Fruit fly (Drosophila melanogaster) whole organism, prepupa: ENCODE results near the gene CG31013.

Experiments
- Blimp-1 ChIP-seq: fragments of 200-800 bp; sonication (Bioruptor generic); optimal IDR thresholded peaks from 3 replicates; lab custom pipeline; 2017; ENCODE audit warnings: missing biosample characterization, missing genetic modification characterization, mild to moderate bottlenecking, moderate library complexity, missing genetic modification reagents
- CG10669 ChIP-seq: fragments of 200-800 bp; sonication (Bioruptor generic); optimal IDR thresholded peaks from 3 replicates; lab custom pipeline; 2018; ENCODE audit warnings: missing biosample characterization, mild to moderate bottlenecking, missing genetic modification characterization, moderate library complexity
- CG11294 ChIP-seq: fragments of 200-800 bp; sonication (Bioruptor generic); IDR thresholded peaks from 2 replicates; pipeline ENCODE4 v1.3.6; 2022; ENCODE audit warnings: missing biosample characterization, missing genetic modification characterization
- CG11902 ChIP-seq: fragments of 200-800 bp; sonication (Bioruptor generic); optimal IDR thresholded peaks from 3 replicates; lab custom pipeline; 2016; ENCODE audit warnings: missing biosample characterization, missing genetic modification characterization
- CG16779 ChIP-seq: fragments of 200-800 bp; sonication (Bioruptor generic); optimal IDR thresholded peaks from 3 replicates; lab custom pipeline; 2017; ENCODE audit warnings: missing biosample characterization, mild to moderate bottlenecking, missing genetic modification characterization
- CG31627 ChIP-seq: fragments of 200-800 bp; sonication (Bioruptor generic); optimal IDR thresholded peaks from 3 replicates; lab custom pipeline; 2016; ENCODE audit warnings: missing biosample characterization, missing genetic modification characterization
- CG32006 ChIP-seq: fragments of 200-800 bp; sonication (Bioruptor generic); optimal IDR thresholded peaks from 3 replicates; lab custom pipeline; 2017; ENCODE audit warnings: missing biosample characterization, mild to moderate bottlenecking, missing genetic modification characterization
- CG34406 ChIP-seq: fragments of 200-800 bp; sonication (Bioruptor generic); optimal IDR thresholded peaks from 3 replicates; lab custom pipeline; 2016; ENCODE audit warnings: missing biosample characterization, missing genetic modification characterization
- CG6808 ChIP-seq: fragments of 200-800 bp; sonication (Bioruptor generic); optimal IDR thresholded peaks from 3 replicates; lab custom pipeline; 2017; ENCODE audit warnings: missing biosample characterization, missing genetic modification characterization, mild to moderate bottlenecking, moderate library complexity, missing genetic modification reagents
- CG6854 ChIP-seq: fragments of 200-800 bp; sonication (Bioruptor generic); optimal IDR thresholded peaks from 2 replicates; lab custom pipeline; 2017; ENCODE audit warnings: missing biosample characterization, mild to moderate bottlenecking, missing genetic modification characterization
- CG7368 ChIP-seq: fragments of 200-800 bp; sonication (Bioruptor generic); optimal IDR thresholded peaks from 3 replicates; lab custom pipeline; 2016; ENCODE audit warnings: missing biosample characterization, missing genetic modification characterization
- CG8119 ChIP-seq: fragments of 200-800 bp; sonication (Bioruptor generic); IDR thresholded peaks from 3 replicates; pipeline ENCODE4 v1.3.6; 2022; ENCODE audit warnings: missing biosample characterization, missing genetic modification characterization
- CG8632 ChIP-seq: fragments of 200-800 bp; sonication (Bioruptor generic); optimal IDR thresholded peaks from 3 replicates; lab custom pipeline; 2016; ENCODE audit warnings: missing biosample characterization, missing genetic modification characterization
- Eip78C ChIP-seq: fragments of 200-800 bp; sonication (Bioruptor generic); peaks from one replicate; lab custom pipeline; 2016; ENCODE audit warnings: missing biosample characterization, missing genetic modification characterization
- Eip93F ChIP-seq: fragments of 200-800 bp; sonication (Bioruptor generic); optimal IDR thresholded peaks from 2 replicates; lab custom pipeline; 2016; ENCODE audit warnings: missing biosample characterization, mild to moderate bottlenecking, missing genetic modification characterization
- Ets21C ChIP-seq: fragments of 200-800 bp; sonication (Bioruptor generic); optimal IDR thresholded peaks from 3 replicates; lab custom pipeline; 2016; ENCODE audit warnings: missing biosample characterization, missing genetic modification characterization
- Ets96B ChIP-seq: fragments of 200-800 bp; optimal IDR thresholded peaks from 2 replicates; lab custom pipeline; 2019; ENCODE audit warnings: missing biosample characterization, mild to moderate bottlenecking, missing genetic modification characterization, moderate library complexity
- Hr39 ChIP-seq: fragments of 200-800 bp; sonication (Bioruptor generic); optimal IDR thresholded peaks from 2 replicates; lab custom pipeline; 2016; ENCODE audit warnings: missing biosample characterization, missing genetic modification characterization
- Hr4 ChIP-seq: fragments of 200-800 bp; sonication (Bioruptor generic); optimal IDR thresholded peaks from 3 replicates; lab custom pipeline; 2016; ENCODE audit warnings: missing biosample characterization, missing genetic modification characterization
- Lpt ChIP-seq: fragments of 200-800 bp; sonication (Bioruptor generic); optimal IDR thresholded peaks from 3 replicates; lab custom pipeline; 2016; ENCODE audit warnings: missing biosample characterization, missing genetic modification characterization
- Met ChIP-seq: fragments of 200-800 bp; sonication (Bioruptor generic); optimal IDR thresholded peaks from 3 replicates; lab custom pipeline; 2016; ENCODE audit warnings: missing biosample characterization, missing genetic modification characterization
- OdsH ChIP-seq: fragments of 200-800 bp; sonication (Bioruptor generic); optimal IDR thresholded peaks from 3 replicates; lab custom pipeline; 2016; ENCODE audit warnings: missing biosample characterization, missing genetic modification characterization
- Smox ChIP-seq: fragments of 200-800 bp; sonication (Bioruptor generic); optimal IDR thresholded peaks from 3 replicates; lab custom pipeline; 2016; ENCODE audit warnings: missing biosample characterization, missing genetic modification characterization
- Sox102F ChIP-seq: fragments of 200-800 bp; sonication (Bioruptor generic); optimal IDR thresholded peaks from 2 replicates; lab custom pipeline; 2016; ENCODE audit warnings: missing biosample characterization, mild to moderate bottlenecking, missing genetic modification characterization
- Sox15 ChIP-seq: fragments of 200-800 bp; sonication (Bioruptor generic); optimal IDR thresholded peaks from 3 replicates; lab custom pipeline; 2016; ENCODE audit warnings: missing biosample characterization, missing genetic modification characterization
- achi ChIP-seq: fragments of 200-800 bp; sonication (Bioruptor generic); optimal IDR thresholded peaks from 3 replicates; lab custom pipeline; 2016; ENCODE audit warnings: missing biosample characterization, missing genetic modification characterization
- acj6 ChIP-seq: fragments of 200-800 bp; sonication (Bioruptor generic); optimal IDR thresholded peaks from 3 replicates; lab custom pipeline; 2016; ENCODE audit warnings: missing biosample characterization, missing genetic modification characterization
- cyc ChIP-seq: fragments of 200-800 bp; sonication (Bioruptor generic); optimal IDR thresholded peaks from 3 replicates; lab custom pipeline; 2016; ENCODE audit warnings: missing biosample characterization, missing genetic modification characterization
- dsx ChIP-seq: fragments of 200-800 bp; optimal IDR thresholded peaks from 3 replicates; lab custom pipeline; 2019; ENCODE audit warnings: missing biosample characterization, mild to moderate bottlenecking, missing genetic modification characterization, moderate library complexity; ENCODE audit not compliant: poor library complexity, severe bottlenecking
- eg ChIP-seq: fragments of 200-800 bp; sonication (Bioruptor generic); IDR thresholded peaks from 3 replicates; pipeline ENCODE4 v1.3.6; 2022; ENCODE audit warnings: missing biosample characterization, missing genetic modification characterization
- fd59A ChIP-seq: fragments of 200-800 bp; sonication (Bioruptor generic); optimal IDR thresholded peaks from 2 replicates; lab custom pipeline; 2017; ENCODE audit warnings: missing biosample characterization, mild to moderate bottlenecking, missing genetic modification characterization, missing genetic modification reagents
- fd85E ChIP-seq: fragments of 200-800 bp; sonication (Bioruptor generic); optimal IDR thresholded peaks from 3 replicates; lab custom pipeline; 2016; ENCODE audit warnings: missing biosample characterization, missing genetic modification characterization
- fkh ChIP-seq: fragments of 200-800 bp; sonication (Bioruptor generic); optimal IDR thresholded peaks from 3 replicates; lab custom pipeline; 2017; ENCODE audit warnings: missing biosample characterization, mild to moderate bottlenecking, missing genetic modification characterization, moderate library complexity
- lz ChIP-seq: fragments of 200-800 bp; sonication (Bioruptor generic); optimal IDR thresholded peaks from 3 replicates; lab custom pipeline; 2016; ENCODE audit warnings: missing biosample characterization, missing genetic modification characterization
- net ChIP-seq: fragments of 200-800 bp; sonication (Bioruptor generic); optimal IDR thresholded peaks from 3 replicates; lab custom pipeline; 2016; ENCODE audit warnings: missing biosample characterization, missing genetic modification characterization
- pdm3 ChIP-seq: fragments of 200-800 bp; sonication (Bioruptor generic); optimal IDR thresholded peaks from 3 replicates; lab custom pipeline; 2016; ENCODE audit warnings: missing biosample characterization, missing genetic modification characterization
- spab ChIP-seq: fragments of 200-800 bp; sonication (Bioruptor generic); optimal IDR thresholded peaks from 2 replicates; lab custom pipeline; 2017; ENCODE audit warnings: missing biosample characterization, mild to moderate bottlenecking, missing genetic modification characterization, missing genetic modification reagents
- svp ChIP-seq: fragments of 200-800 bp; sonication (Bioruptor generic); peaks from one replicate; lab custom pipeline; 2016; ENCODE audit warnings: missing biosample characterization, missing genetic modification characterization
- vri ChIP-seq: fragments of 200-800 bp; sonication (Bioruptor generic); optimal IDR thresholded peaks from 3 replicates; lab custom pipeline; 2016; ENCODE audit warnings: missing biosample characterization, mild to moderate bottlenecking, missing genetic modification characterization

Gene CG31013

DNA sequence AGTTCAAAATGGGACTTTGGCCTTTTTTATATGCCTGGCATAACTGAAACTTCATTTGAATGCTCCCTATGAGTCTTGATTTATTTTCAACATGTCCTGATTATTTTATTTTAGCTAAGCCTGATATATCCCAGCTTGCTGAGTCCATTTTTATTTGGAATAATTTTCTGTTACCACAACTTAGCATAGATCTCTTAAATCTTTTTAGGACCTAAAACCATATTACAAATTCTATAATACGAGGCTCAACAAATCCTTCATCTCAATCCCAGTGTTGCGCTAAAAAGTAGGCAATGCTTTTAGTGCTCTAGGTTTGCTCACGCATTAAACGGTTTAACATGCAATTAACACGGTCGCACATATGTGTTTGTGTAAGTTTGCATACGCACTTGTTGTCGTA is 23.9 kb downstream of the CG31013 start, which contains the start of gene CG44954:
Gene CG44954, minus strand, starts transcription at position 101 of the 400 bp plus-strand sequence.
- TF ChIP-seq CG31627, result no peak
- no peak for TF ChIP-seq Eip78C (GFP tag; lab: Kevin White, UChicago)
- TF ChIP-seq pdm3 (GFP tag; lab: Kevin White, UChicago), result no peak
- TF ChIP-seq Ets96B (tag; lab: Kevin White, UChicago), result no peak
- TF ChIP-seq CG8119 (GFP tag; lab: Robert Waterston, UW), result no peak
- TF ChIP-seq CG8632 (GFP tag; lab: Kevin White, UChicago), result no peak
- no peak for TF ChIP-seq acj6 (GFP tag; lab: Kevin White, UChicago)
- no peak for TF ChIP-seq Eip93F (GFP tag; lab: Kevin White, UChicago)
- no peak for TF ChIP-seq CG11294 (GFP tag; lab: Robert Waterston, UW)
- no peak for TF ChIP-seq cyc (GFP tag; lab: Kevin White, UChicago)
- TF ChIP-seq, all 60 proteins: peak for 0

DNA sequence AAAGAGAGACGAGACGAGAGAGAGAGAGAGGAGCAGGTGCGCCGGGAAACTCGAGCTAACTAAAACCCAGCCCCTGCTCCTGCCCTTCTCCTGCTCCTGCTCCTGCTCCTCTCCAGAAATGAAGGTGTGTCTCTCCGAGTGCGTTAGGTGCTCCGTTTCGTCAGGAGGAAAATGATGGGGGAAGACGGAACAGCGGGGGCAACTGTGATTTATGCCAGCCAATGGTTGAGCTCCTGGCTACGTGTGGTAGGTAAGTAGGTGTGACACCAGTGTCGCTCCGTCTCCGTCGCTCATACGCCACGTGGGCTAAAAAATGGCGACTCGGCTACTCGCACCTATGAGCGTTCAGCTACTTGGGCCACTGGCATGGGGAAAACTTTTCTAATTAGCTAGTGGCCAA is 28.2 kb downstream of the CG31013 start:
- no peak for TF ChIP-seq Lpt (GFP tag; lab: Kevin White, UChicago)
- TF ChIP-seq Eip93F (GFP tag; lab: Kevin White, UChicago), result no peak
- no peak for TF ChIP-seq CG16779 (tag; lab: Kevin White, UChicago)
- TF ChIP-seq eg (GFP tag; lab: Robert Waterston, UW), result no peak
- no peak for TF ChIP-seq Blimp-1
- no peak for TF ChIP-seq Ets21C (GFP tag; lab: Kevin White, UChicago)
- TF ChIP-seq CG6808 (GFP tag; lab: Kevin White, UChicago), result no peak
- TF ChIP-seq CG7368 (GFP tag; lab: Kevin White, UChicago), result no peak
- no peak for TF ChIP-seq Ets96B (tag; lab: Kevin White, UChicago)
- no peak for TF ChIP-seq lz (GFP tag; lab: Kevin White, UChicago)
- TF ChIP-seq svp, result no peak
- no peak for TF ChIP-seq CG8632 (GFP tag; lab: Kevin White, UChicago)
- TF ChIP-seq Smox (GFP tag; lab: Kevin White, UChicago), result no peak
- no peak for TF ChIP-seq Met (GFP tag; lab: Kevin White, UChicago)
- no peak for TF ChIP-seq CG6854

DNA sequence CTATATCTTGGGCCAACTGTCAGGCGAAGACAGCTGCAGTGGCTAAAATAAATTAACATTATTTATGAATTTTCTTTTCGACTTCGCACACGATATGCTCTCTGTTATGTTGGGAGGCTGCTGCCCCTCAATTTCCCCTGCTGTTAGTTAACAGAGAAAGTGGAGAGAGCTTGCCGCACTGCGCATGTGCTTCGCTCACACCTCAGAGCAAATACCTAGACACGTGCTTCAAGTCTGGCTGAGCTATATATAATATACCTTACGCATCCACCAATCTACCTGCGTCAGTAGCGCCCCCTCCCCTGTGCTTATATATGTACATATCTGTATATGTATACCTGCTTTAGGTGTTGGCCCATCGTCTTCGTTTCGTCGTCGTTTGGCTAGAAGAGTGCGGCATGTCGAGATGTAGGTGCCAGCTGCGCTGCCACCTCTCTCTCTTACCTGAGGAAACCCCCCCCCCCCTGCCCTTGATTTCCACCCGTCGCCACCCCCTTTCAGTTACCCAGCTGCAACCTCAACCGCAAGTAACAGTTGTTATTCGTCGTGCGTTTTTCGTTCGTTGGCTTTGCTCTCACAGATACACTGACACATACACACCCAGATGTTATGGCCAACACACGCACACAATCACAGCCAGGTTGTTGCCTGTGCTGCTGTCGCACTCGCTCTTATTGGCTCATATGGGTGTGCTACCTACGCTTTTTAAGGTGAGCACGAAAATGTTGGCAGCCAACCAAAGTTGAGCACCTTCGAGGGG is 29.4 kb downstream of the CG31013 start:
- TF ChIP-seq CG7368 (GFP tag; lab: Kevin White, UChicago) (no peak), fd59A (GFP tag; lab: Kevin White, UChicago) (no peak), Sox15 (GFP tag; lab: Kevin White, UChicago) (no peak)

DNA sequence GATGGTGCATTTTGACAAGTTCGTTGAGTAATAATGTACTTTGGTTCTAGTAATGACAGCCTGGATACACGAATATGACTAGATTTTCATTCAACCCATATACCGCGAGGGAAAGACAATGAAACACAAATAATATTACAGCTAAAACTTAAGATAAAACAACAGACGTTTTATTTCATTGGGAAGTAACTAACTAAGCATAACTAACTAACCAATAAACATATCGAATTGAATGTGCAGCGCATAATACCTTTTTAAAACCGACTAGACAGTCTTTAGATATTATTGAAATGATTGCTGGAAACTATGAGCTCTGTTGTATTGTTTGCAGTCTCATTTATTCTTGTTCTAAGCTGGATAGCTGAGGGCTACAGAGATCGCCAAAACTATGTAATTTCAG is 39.8 kb downstream of the CG31013 start, which contains the start of gene CG31016:
Gene CG31016, plus strand, starts transcription at position 301 of the 400 bp plus-strand sequence.
- TF ChIP-seq fd85E (GFP tag; lab: Kevin White, UChicago) (no peak), OdsH (GFP tag; lab: Kevin White, UChicago) (no peak), Sox102F (GFP tag; lab: Kevin White, UChicago) (no peak), CG11902 (GFP tag; lab: Kevin White, UChicago) (no peak), Hr39 (GFP tag; lab: Kevin White, UChicago) (no peak), CG6808 (GFP tag; lab: Kevin White, UChicago) (no peak), CG10669 (no peak)

DNA sequence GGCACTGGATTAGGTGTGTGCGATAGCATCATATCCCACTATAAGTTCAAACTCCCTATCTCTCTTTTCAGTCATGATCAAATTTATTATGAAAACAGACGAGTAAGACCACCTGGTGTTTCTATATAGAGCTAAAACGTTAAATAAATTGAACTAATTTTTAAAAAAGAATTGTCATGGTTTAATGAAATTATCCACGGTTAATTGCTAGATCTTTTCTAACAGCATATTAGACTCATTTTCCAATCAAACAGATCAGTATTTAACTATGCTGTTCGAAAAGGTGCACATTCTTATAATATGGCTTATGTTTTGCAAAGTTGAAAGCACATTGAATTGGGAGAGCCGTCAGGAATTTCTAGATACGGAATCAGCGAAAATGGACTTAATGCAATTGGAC is 41.8 kb downstream of the CG31013 start, which contains the start of gene PH4alphaNE3:
Gene PH4alphaNE3, plus strand, starts transcription at position 301 of the 400 bp plus-strand sequence.
- TF ChIP-seq acj6 (GFP tag; lab: Kevin White, UChicago) (no peak), Hr4 (GFP tag; lab: Kevin White, UChicago) (no peak), CG11294 (GFP tag; lab: Robert Waterston, UW) (no peak), CG11902 (GFP tag; lab: Kevin White, UChicago) (no peak), Eip78C (GFP tag; lab: Kevin White, UChicago) (no peak), CG8632 (GFP tag; lab: Kevin White, UChicago) (no peak), dsx (no peak), CG34406 (GFP tag; lab: Kevin White, UChicago) (no peak), achi (GFP tag; lab: Kevin White, UChicago) (no peak), fkh (GFP tag; lab: Kevin White, UChicago) (no peak), vri (GFP tag; lab: Kevin White, UChicago) (no peak), pdm3 (GFP tag; lab: Kevin White, UChicago) (no peak), CG32006 (GFP tag; lab: Kevin White, UChicago) (no peak), Lpt (GFP tag; lab: Kevin White, UChicago) (no peak), CG6854 (no peak), spab (no peak), CG8119 (GFP tag; lab: Robert Waterston, UW) (no peak), net (GFP tag; lab: Kevin White, UChicago) (no peak)
- TF ChIP-seq, all 60 proteins: peak for 0
